Worm (Caenorhabditis elegans): ENCODE results near the gene F56B3.9.

The F56B3.9 gene

ce11 chrIV:769931-770544 is 1.1 kb upstream of the F56B3.9 start:
- TF ChIP-seq mcd-1 (GFP tag; IDR thresholded peaks at IDR 0.05) (peak; percentile 85), D2030.7 (GFP tag; IDR thresholded peaks at IDR 0.05) (peak; percentile 28; the same call in 1 of the 2 replicates)

ce11 chrIV:772931-773330 is 1.8 kb downstream of the F56B3.9 start, which contains the start of gene mrpl-2:
TSS of gene mrpl-2 (plus strand) at chrIV:773237.
- TF ChIP-seq xnd-1 (tag; optimal IDR thresholded peaks at IDR 0.05) (no peak), B0035.1 (tag; optimal IDR thresholded peaks at IDR 0.05) (no peak), efl-1 (GFP tag; optimal IDR thresholded peaks at IDR 0.05) (peak; percentile 55), mcd-1 (GFP tag; IDR thresholded peaks at IDR 0.05) (peak; percentile 85), ceh-40 (GFP tag; IDR thresholded peaks at IDR 0.05) (no peak), lin-54 (GFP tag; optimal IDR thresholded peaks at IDR 0.05) (peak; percentile 37), lin-35 (GFP tag; optimal IDR thresholded peaks at IDR 0.05) (peak in 1 of 3 experiments; percentile 34), dpl-1 (GFP tag; optimal IDR thresholded peaks at IDR 0.05) (peak; percentile 24), snpc-4 (GFP tag; optimal IDR thresholded peaks at IDR 0.05) (no peak), snpc-4 (tag; optimal IDR thresholded peaks at IDR 0.05) (no peak)

ce11 chrIV:773580-773979 is 2.4 kb downstream of the F56B3.9 start:
- no peak for TF ChIP-seq madf-3 (GFP tag; IDR thresholded peaks at IDR 0.05)
- TF ChIP-seq aptf-3 (GFP tag; IDR thresholded peaks at IDR 0.05) = no peak
- TF ChIP-seq F52B5.7 (tag; optimal IDR thresholded peaks at IDR 0.05) = no peak
- TF ChIP-seq Y95B8A.8 (GFP tag; IDR thresholded peaks at IDR 0.05) = no peak

DNA sequence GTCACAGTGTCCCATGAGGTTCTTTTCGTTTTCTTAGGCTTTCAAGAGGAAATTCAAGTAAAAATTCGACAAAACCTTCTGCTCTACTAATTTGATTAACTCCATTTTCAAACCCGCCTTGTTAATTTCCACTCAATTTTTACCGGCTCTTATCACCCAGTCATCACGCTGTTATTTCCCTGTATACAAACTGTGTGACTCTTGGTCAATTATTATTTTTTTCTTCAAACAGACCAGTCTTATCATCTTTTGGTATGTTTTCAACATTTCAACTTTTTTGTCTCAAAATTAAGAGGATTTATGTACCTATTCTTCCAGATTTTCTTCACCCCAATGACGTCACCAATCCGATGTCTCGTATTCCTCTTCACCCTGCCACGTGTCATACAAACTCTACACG is 7.3 kb downstream of the F56B3.9 start, which contains the start of gene ugt-52:
TSS of gene ugt-52 (plus strand) at position 301 of the 400 bp plus-strand sequence.
- peak; percentile 30 for TF ChIP-seq nhr-80 (tag; optimal IDR thresholded peaks at IDR 0.05)
- TF ChIP-seq hrde-1 (tag; optimal IDR thresholded peaks at IDR 0.05; ENCODE audit: borderline replicate concordance) = no peak

ce11 chrIV:782393-782792 is 11.2 kb downstream of the F56B3.9 start:
- TF ChIP-seq lsy-27 (tag; optimal IDR thresholded peaks at IDR 0.05; ENCODE audit: borderline replicate concordance, insufficient read depth) = no peak
- no peak for TF ChIP-seq attf-5 (GFP tag; optimal IDR thresholded peaks at IDR 0.05)
- TF ChIP-seq cebp-1 (GFP tag; IDR thresholded peaks at IDR 0.05) = no peak
- TF ChIP-seq cebp-1 (tag; optimal IDR thresholded peaks at IDR 0.05) = no peak
- no peak for TF ChIP-seq K12H6.12 (tag; optimal IDR thresholded peaks at IDR 0.05)
- no peak for TF ChIP-seq lin-40 (tag; optimal IDR thresholded peaks at IDR 0.05)
- no peak for TF ChIP-seq him-1 (tag; optimal IDR thresholded peaks at IDR 0.05)
- TF ChIP-seq F52B5.7 (tag; optimal IDR thresholded peaks at IDR 0.05) = no peak
- no peak for TF ChIP-seq efl-1 (GFP tag; optimal IDR thresholded peaks at IDR 0.05)
- TF ChIP-seq Y53F4B.3 (GFP tag; IDR thresholded peaks at IDR 0.05) = no peak
- no peak for TF ChIP-seq ama-1 (optimal IDR thresholded peaks at IDR 0.05)
- no peak for TF ChIP-seq ama-1 (GFP tag; optimal IDR thresholded peaks at IDR 0.05)
- peak; percentile 70 for TF ChIP-seq nhr-80 (tag; optimal IDR thresholded peaks at IDR 0.05)
- TF ChIP-seq egrh-3 (GFP tag; IDR thresholded peaks at IDR 0.05) = no peak
- no peak for TF ChIP-seq rec-8 (tag; optimal IDR thresholded peaks at IDR 0.05)
- TF ChIP-seq tbx-9 (tag; optimal IDR thresholded peaks at IDR 0.05; ENCODE audit: borderline replicate concordance) = no peak
- no peak for TF ChIP-seq nhr-90 (tag; optimal IDR thresholded peaks at IDR 0.05)
- TF ChIP-seq F57A8.1 (GFP tag; optimal IDR thresholded peaks at IDR 0.05) = no peak
- TF ChIP-seq snpc-4 (GFP tag; optimal IDR thresholded peaks at IDR 0.05) = no peak
- TF ChIP-seq snpc-4 (tag; optimal IDR thresholded peaks at IDR 0.05) = peak in 1 of 4 experiments; percentile 20
- TF ChIP-seq rpc-1 (optimal IDR thresholded peaks at IDR 0.05) = no peak
- TF ChIP-seq rpc-1 (tag; optimal IDR thresholded peaks at IDR 0.05) = no peak
- no peak for TF ChIP-seq nhr-120 (GFP tag; IDR thresholded peaks at IDR 0.05)
- TF ChIP-seq akir-1 (GFP tag; optimal IDR thresholded peaks at IDR 0.05) = no peak
- TF ChIP-seq hlh-26 (GFP tag; conservative IDR thresholded peaks at IDR 0.05) = no peak
- TF ChIP-seq madf-8 (GFP tag; conservative IDR thresholded peaks at IDR 0.05) = no peak
- TF ChIP-seq dpff-1 (tag; optimal IDR thresholded peaks at IDR 0.05) = no peak
- TF ChIP-seq repo-1 (tag; optimal IDR thresholded peaks at IDR 0.05) = no peak
- no peak for TF ChIP-seq sdz-38 (tag; optimal IDR thresholded peaks at IDR 0.05)
- TF ChIP-seq dpl-1 (GFP tag; optimal IDR thresholded peaks at IDR 0.05) = no peak
